Worm (Caenorhabditis elegans) whole organism, L3 larva: Measurements from ENCODE around the gene C06E1.9.

Experiments
- ama-1 ChIP-seq: fragments of 150-350 bp; optimal IDR thresholded peaks from 2 replicates; lab custom pipeline; 2018
- nfya-1 ChIP-seq: sonication (generic microtip); optimal IDR thresholded peaks from 2 replicates; lab custom pipeline; 2017; ENCODE audit warnings: missing genetic modification characterization, mild to moderate bottlenecking, missing compliant biosample characterization, antibody characterized with exemption, moderate library complexity; ENCODE audit not compliant: insufficient read depth
- nhr-12 ChIP-seq: fragments of 150-350 bp; optimal IDR thresholded peaks from 2 replicates; lab custom pipeline; 2014; ENCODE audit warnings: missing biosample characterization, missing genetic modification characterization
- nhr-237 ChIP-seq: fragments of 150-350 bp; optimal IDR thresholded peaks from 2 replicates; lab custom pipeline; 2014; ENCODE audit warnings: missing biosample characterization, missing genetic modification characterization
- pqm-1 ChIP-seq: fragments of 150-350 bp; optimal IDR thresholded peaks from 2 replicates; lab custom pipeline; 2017; ENCODE audit warnings: missing biosample characterization, missing genetic modification characterization, inconsistent platforms

- TF ChIP-seq nfya-1 (no peak), nhr-12 (tag; lab: Kevin White, UChicago) (no peak), pqm-1 (tag; lab: Kevin White, UChicago) (no peak), nhr-237 (tag; lab: Kevin White, UChicago) (no peak), ama-1 (lab: Kevin White, UChicago) (no peak)
These were observed 12.9 kb downstream of the C06E1.9 start for ce11 chrIII:8596692-8597091.
